Worm (Caenorhabditis elegans) whole organism, L2 larva: ENCODE measurements around the gene C13A2.6.

Experiments
- F13H6.1 ChIP-seq: sonication (generic microtip); optimal IDR thresholded peaks from 2 replicates; lab custom pipeline; 2016; ENCODE audit warnings: missing genetic modification characterization, missing compliant biosample characterization
- R02D3.7 ChIP-seq: fragments of 150-350 bp; optimal IDR thresholded peaks from 2 replicates; lab custom pipeline; 2014; ENCODE audit warnings: missing biosample characterization, missing genetic modification characterization
- Y55F3AM.14 ChIP-seq: fragments of 200-800 bp; sonication (Bioruptor generic); optimal IDR thresholded peaks from 2 replicates; lab custom pipeline; 2018; ENCODE audit warnings: mild to moderate bottlenecking, missing genetic modification characterization, missing compliant biosample characterization
- ZK546.5 ChIP-seq: sonication (generic microtip); optimal IDR thresholded peaks from 2 replicates; lab custom pipeline; 2017; ENCODE audit warnings: missing biosample characterization, missing genetic modification characterization
- alr-1 ChIP-seq: fragments of 150-350 bp; optimal IDR thresholded peaks from 2 replicates; lab custom pipeline; 2014; ENCODE audit warnings: missing biosample characterization, missing genetic modification characterization
- aly-2 ChIP-seq: fragments of 150-350 bp; optimal IDR thresholded peaks from 2 replicates; lab custom pipeline; 2014; ENCODE audit warnings: missing biosample characterization, missing genetic modification characterization
- ama-1 ChIP-seq: fragments of 150-350 bp; optimal IDR thresholded peaks from 2 replicates; lab custom pipeline; 2018; ENCODE audit warnings: inconsistent platforms
- blmp-1 ChIP-seq: sonication (generic microtip); optimal IDR thresholded peaks from 2 replicates; lab custom pipeline; 2017; ENCODE audit warnings: missing genetic modification characterization, mild to moderate bottlenecking, missing compliant biosample characterization, antibody characterized with exemption, moderate library complexity; ENCODE audit not compliant: insufficient read depth
- ceh-82 ChIP-seq: fragments of 150-350 bp; optimal IDR thresholded peaks from 2 replicates; lab custom pipeline; 2014; ENCODE audit warnings: missing biosample characterization, missing genetic modification characterization
- crh-2 ChIP-seq: sonication (generic microtip); optimal IDR thresholded peaks from 2 replicates; lab custom pipeline; 2017; ENCODE audit warnings: missing biosample characterization, missing genetic modification characterization
- dmd-4 ChIP-seq: sonication (generic microtip); optimal IDR thresholded peaks from 2 replicates; lab custom pipeline; 2017; ENCODE audit warnings: missing biosample characterization, missing genetic modification characterization
- elt-1 ChIP-seq: fragments of 150-350 bp; optimal IDR thresholded peaks from 2 replicates; lab custom pipeline; 2014; ENCODE audit warnings: missing biosample characterization, missing genetic modification characterization
- fos-1 ChIP-seq: fragments of 150-350 bp; optimal IDR thresholded peaks from 2 replicates; lab custom pipeline; 2014; ENCODE audit warnings: missing biosample characterization, missing genetic modification characterization
- gmeb-1 ChIP-seq: fragments of 150-350 bp; optimal IDR thresholded peaks from 2 replicates; lab custom pipeline; 2014; ENCODE audit warnings: missing biosample characterization, missing genetic modification characterization
- lin-13 ChIP-seq: fragments of 150-350 bp; optimal IDR thresholded peaks from 2 replicates; lab custom pipeline; 2014; ENCODE audit warnings: missing biosample characterization, missing genetic modification reagents, missing genetic modification characterization
- lin-39 ChIP-seq: fragments of 150-350 bp; optimal IDR thresholded peaks from 2 replicates; lab custom pipeline; 2014; ENCODE audit warnings: missing biosample characterization, missing genetic modification reagents, missing genetic modification characterization
- lsy-2 ChIP-seq, 2 experiments: fragments of 150-350 bp in 1 of 2; sonication (generic microtip) in 1 of 2; optimal IDR thresholded peaks; 2 replicates each; lab custom pipeline; 2014 to 2017; ENCODE audit warnings: missing biosample characterization in 2 of 2, missing genetic modification characterization in 2 of 2
- mab-5 ChIP-seq: fragments of 150-350 bp; optimal IDR thresholded peaks from 2 replicates; lab custom pipeline; 2014; ENCODE audit warnings: missing biosample characterization, missing genetic modification characterization
- mbf-1 ChIP-seq: sonication (generic microtip); optimal IDR thresholded peaks from 2 replicates; lab custom pipeline; 2017; ENCODE audit warnings: missing biosample characterization, missing genetic modification characterization
- mdl-1 ChIP-seq, 2 experiments: fragments of 150-350 bp in 1 of 2; sonication (generic microtip) in 1 of 2; optimal IDR thresholded peaks; 2 replicates each; lab custom pipeline; 2017; ENCODE audit warnings: missing biosample characterization in 2 of 2, missing genetic modification characterization in 2 of 2
- nhr-12 ChIP-seq: fragments of 150-350 bp; optimal IDR thresholded peaks from 2 replicates; lab custom pipeline; 2014; ENCODE audit warnings: missing biosample characterization, missing genetic modification characterization
- nhr-129 ChIP-seq: fragments of 150-350 bp; optimal IDR thresholded peaks from 2 replicates; lab custom pipeline; 2014; ENCODE audit warnings: missing biosample characterization, missing genetic modification characterization
- nhr-21 ChIP-seq: fragments of 150-350 bp; optimal IDR thresholded peaks from 2 replicates; lab custom pipeline; 2014; ENCODE audit warnings: missing biosample characterization, missing genetic modification characterization
- nhr-23 ChIP-seq: fragments of 150-350 bp; optimal IDR thresholded peaks from 2 replicates; lab custom pipeline; 2014; ENCODE audit warnings: missing biosample characterization, missing genetic modification reagents, missing genetic modification characterization
- nhr-237 ChIP-seq: fragments of 150-350 bp; optimal IDR thresholded peaks from 2 replicates; lab custom pipeline; 2014; ENCODE audit warnings: missing biosample characterization, missing genetic modification characterization
- nhr-25 ChIP-seq: fragments of 150-350 bp; sonication (generic microtip); optimal IDR thresholded peaks from 3 replicates; lab custom pipeline; 2014; ENCODE audit warnings: missing biosample characterization, missing genetic modification characterization
- nhr-6 ChIP-seq: fragments of 150-350 bp; optimal IDR thresholded peaks from 2 replicates; lab custom pipeline; 2014; ENCODE audit warnings: missing biosample characterization, missing genetic modification characterization
- peb-1 ChIP-seq: fragments of 150-350 bp; optimal IDR thresholded peaks from 2 replicates; lab custom pipeline; 2014; ENCODE audit warnings: missing biosample characterization, missing genetic modification characterization
- skn-1 ChIP-seq: sonication (generic microtip); optimal IDR thresholded peaks from 2 replicates; lab custom pipeline; 2017; ENCODE audit warnings: missing biosample characterization, missing genetic modification characterization
- sma-3 ChIP-seq: sonication (generic microtip); optimal IDR thresholded peaks from 2 replicates; lab custom pipeline; 2016; ENCODE audit warnings: missing genetic modification reagents, missing genetic modification characterization, missing compliant biosample characterization
- sma-9 ChIP-seq, 2 experiments: fragments of 150-350 bp in 1 of 2; sonication (generic microtip) in 1 of 2; optimal IDR thresholded peaks; 2 replicates each; lab custom pipeline; 2014 to 2016; ENCODE audit warnings: missing genetic modification characterization in 2 of 2, mild to moderate bottlenecking in 1 of 2, missing biosample characterization in 1 of 2, missing compliant biosample characterization in 1 of 2, missing genetic modification reagents in 1 of 2, moderate library complexity in 1 of 2
- snpc-4 ChIP-seq: fragments of 150-350 bp; optimal IDR thresholded peaks from 2 replicates; lab custom pipeline; 2014; ENCODE audit warnings: missing biosample characterization, missing genetic modification characterization
- unc-39 ChIP-seq: fragments of 150-350 bp; optimal IDR thresholded peaks from 2 replicates; lab custom pipeline; 2014; ENCODE audit warnings: missing biosample characterization, missing genetic modification characterization
- unc-62 ChIP-seq: fragments of 150-350 bp; optimal IDR thresholded peaks from 2 replicates; lab custom pipeline; 2014; ENCODE audit warnings: missing biosample characterization, missing genetic modification reagents, missing genetic modification characterization
- zag-1 ChIP-seq: fragments of 150-350 bp; optimal IDR thresholded peaks from 2 replicates; lab custom pipeline; 2014; ENCODE audit warnings: missing biosample characterization, missing genetic modification characterization
- ztf-1 ChIP-seq: fragments of 200-800 bp; sonication (Bioruptor generic); conservative IDR thresholded peaks from 2 replicates; pipeline ENCODE4 v1.3.6; 2022; ENCODE audit warnings: missing genetic modification characterization, missing compliant biosample characterization
- ztf-11 ChIP-seq: sonication (generic microtip); optimal IDR thresholded peaks from 2 replicates; lab custom pipeline; 2017; ENCODE audit warnings: missing biosample characterization, missing genetic modification characterization
- ztf-4 ChIP-seq: fragments of 150-350 bp; optimal IDR thresholded peaks from 2 replicates; lab custom pipeline; 2014; ENCODE audit warnings: missing biosample characterization, missing genetic modification characterization

Gene C13A2.6

ce11 chrV:7258965-7259364, 10.5 kb upstream of the C13A2.6 start, which contains the start of gene C13A2.12:
Gene C13A2.12, plus strand, starts transcription at chrV:7259265.
- TF ChIP-seq Y55F3AM.14 (GFP tag; lab: Kevin White, UChicago) (no peak), nhr-12 (tag; lab: Kevin White, UChicago) (no peak), ztf-11 (no peak), aly-2 (tag; lab: Kevin White, UChicago) (no peak), mbf-1 (tag; lab: Kevin White, UChicago) (no peak), dmd-4 (tag; lab: Kevin White, UChicago) (no peak), sma-9 (GFP tag; optimal IDR thresholded peaks at IDR 0.05; lab: Kevin White, UChicago) (no peak), sma-9 (tag; optimal IDR thresholded peaks at IDR 0.05; lab: Kevin White, UChicago) (no peak), R02D3.7 (tag; lab: Kevin White, UChicago) (no peak), fos-1 (tag; lab: Kevin White, UChicago) (no peak), alr-1 (tag; lab: Kevin White, UChicago) (no peak), zag-1 (tag; lab: Kevin White, UChicago) (no peak), mdl-1 (tag; optimal IDR thresholded peaks at IDR 0.05; lab: Kevin White, UChicago) (no peak), lsy-2 (tag; optimal IDR thresholded peaks at IDR 0.05; lab: Kevin White, UChicago) (no peak), lin-13 (GFP tag; lab: Kevin White, UChicago) (no peak), peb-1 (tag; lab: Kevin White, UChicago) (no peak)

- TF ChIP-seq F13H6.1 (tag; lab: Kevin White, UChicago) (no peak), nhr-129 (tag; lab: Kevin White, UChicago) (no peak), aly-2 (tag; lab: Kevin White, UChicago) (no peak), ztf-1 (GFP tag; lab: Robert Waterston, UW) (no peak), ZK546.5 (tag; lab: Kevin White, UChicago) (no peak), Y55F3AM.14 (GFP tag; lab: Kevin White, UChicago) (no peak), alr-1 (tag; lab: Kevin White, UChicago) (no peak), blmp-1 (tag; lab: Kevin White, UChicago) (no peak), zag-1 (tag; lab: Kevin White, UChicago) (no peak), peb-1 (tag; lab: Kevin White, UChicago) (no peak), sma-9 (GFP tag; optimal IDR thresholded peaks at IDR 0.05; lab: Kevin White, UChicago) (no peak), sma-9 (tag; optimal IDR thresholded peaks at IDR 0.05; lab: Kevin White, UChicago) (no peak), fos-1 (tag; lab: Kevin White, UChicago) (no peak)
Observed at ce11 chrV:7264042-7264441, 5.5 kb upstream of the C13A2.6 start, which contains the start of gene C13A2.9. Gene C13A2.9, minus strand, starts transcription at chrV:7264142.

ce11 chrV:7266021-7266420, 3.5 kb upstream of the C13A2.6 start, which contains the start of gene C13A2.7:
Gene C13A2.7, plus strand, starts transcription at chrV:7266321.
- TF ChIP-seq dmd-4 (tag; lab: Kevin White, UChicago) (no peak), Y55F3AM.14 (GFP tag; lab: Kevin White, UChicago) (no peak), skn-1 (no peak), mab-5 (tag; lab: Kevin White, UChicago) (no peak), mdl-1 (tag; optimal IDR thresholded peaks at IDR 0.05; lab: Kevin White, UChicago) (no peak), sma-3 (GFP tag; lab: Kevin White, UChicago) (no peak), nhr-21 (tag; lab: Kevin White, UChicago) (no peak), ceh-82 (tag; lab: Kevin White, UChicago) (no peak), ama-1 (lab: Kevin White, UChicago) (no peak), ztf-1 (GFP tag; lab: Robert Waterston, UW) (no peak), fos-1 (tag; lab: Kevin White, UChicago) (no peak), alr-1 (tag; lab: Kevin White, UChicago) (no peak), peb-1 (tag; lab: Kevin White, UChicago) (no peak), ztf-4 (tag; lab: Kevin White, UChicago) (no peak), mbf-1 (tag; lab: Kevin White, UChicago) (no peak), lin-39 (tag; lab: Kevin White, UChicago) (no peak)

ce11 chrV:7274992-7275391, 5.5 kb downstream of the C13A2.6 start, which contains the start of gene C13A2.10:
Gene C13A2.10, minus strand, starts transcription at chrV:7275092.
- TF ChIP-seq nhr-23 (tag; lab: Kevin White, UChicago) = no peak
- no peak for TF ChIP-seq nhr-25 (tag; lab: Kevin White, UChicago)
- TF ChIP-seq blmp-1 (tag; lab: Kevin White, UChicago) = no peak
- TF ChIP-seq ztf-11 = no peak
- TF ChIP-seq gmeb-1 = no peak
- no peak for TF ChIP-seq crh-2 (tag; lab: Kevin White, UChicago)
- no peak for TF ChIP-seq elt-1 (tag; lab: Kevin White, UChicago)
- TF ChIP-seq F13H6.1 (tag; lab: Kevin White, UChicago) = no peak
- TF ChIP-seq snpc-4 (tag; lab: Kevin White, UChicago) = no peak
- TF ChIP-seq ama-1 (lab: Kevin White, UChicago) = no peak
- no peak for TF ChIP-seq ztf-4 (tag; lab: Kevin White, UChicago)
- TF ChIP-seq skn-1 = no peak
- no peak for TF ChIP-seq ZK546.5 (tag; lab: Kevin White, UChicago)
- no peak for TF ChIP-seq fos-1 (tag; lab: Kevin White, UChicago)
- TF ChIP-seq nhr-237 (tag; lab: Kevin White, UChicago) = no peak
- no peak for TF ChIP-seq peb-1 (tag; lab: Kevin White, UChicago)
- no peak for TF ChIP-seq mdl-1 (tag; optimal IDR thresholded peaks at IDR 0.05; lab: Kevin White, UChicago)
- no peak for TF ChIP-seq nhr-6 (tag; lab: Kevin White, UChicago)
- TF ChIP-seq unc-39 (tag; lab: Kevin White, UChicago) = no peak
- TF ChIP-seq unc-62 = no peak
